Fruit fly (Drosophila melanogaster) whole organism, embryonic: ENCODE results near the gene CG7766.

ENCODE experiments used
- Atf3 ChIP-seq: fragments of 200-800 bp; sonication (Bioruptor generic); optimal IDR thresholded peaks from 3 replicates; lab custom pipeline; 2016; ENCODE audit warnings: missing biosample characterization, missing genetic modification characterization
- Atf6 ChIP-seq: fragments of 200-800 bp; sonication (Bioruptor generic); IDR thresholded peaks from 2 replicates; pipeline ENCODE4 v1.3.6; 2022; ENCODE audit warnings: missing biosample characterization, missing genetic modification characterization
- Bdp1 ChIP-seq: fragments of 200-800 bp; sonication (Bioruptor generic); optimal IDR thresholded peaks from 3 replicates; lab custom pipeline; 2016; ENCODE audit warnings: missing biosample characterization, missing genetic modification characterization
- CG10147 ChIP-seq: fragments of 200-800 bp; sonication (Bioruptor generic); optimal IDR thresholded peaks from 2 replicates; lab custom pipeline; 2019; ENCODE audit warnings: missing biosample characterization, mild to moderate bottlenecking, missing genetic modification characterization, moderate library complexity
- CG11085 ChIP-seq: fragments of 200-800 bp; sonication (Bioruptor generic); IDR thresholded peaks from 2 replicates; pipeline ENCODE4 v1.3.6; 2022; ENCODE audit warnings: missing biosample characterization, missing genetic modification characterization
- CG11456 ChIP-seq: fragments of 200-800 bp; sonication (Bioruptor generic); IDR thresholded peaks from 3 replicates; pipeline ENCODE4 v1.3.6; 2022; ENCODE audit warnings: missing biosample characterization, missing genetic modification characterization
- CG11695 ChIP-seq: fragments of 200-800 bp; sonication (Bioruptor generic); IDR thresholded peaks from 3 replicates; pipeline ENCODE4 v1.3.6; 2022; ENCODE audit warnings: missing biosample characterization, missing genetic modification characterization
- CG14014 ChIP-seq: fragments of 200-800 bp; sonication (Bioruptor generic); IDR thresholded peaks from 2 replicates; pipeline ENCODE4 v1.3.6; 2022; ENCODE audit warnings: missing biosample characterization, missing genetic modification characterization
- CG14965 ChIP-seq: fragments of 200-800 bp; sonication (Bioruptor generic); optimal IDR thresholded peaks from 2 replicates; lab custom pipeline; 2016; ENCODE audit warnings: missing biosample characterization, missing genetic modification characterization, borderline replicate concordance
- CG1603 ChIP-seq: fragments of 200-800 bp; sonication (Bioruptor generic); optimal IDR thresholded peaks from 2 replicates; lab custom pipeline; 2019; ENCODE audit warnings: missing biosample characterization, mild to moderate bottlenecking, missing genetic modification characterization, moderate library complexity
- CG18476 ChIP-seq: fragments of 200-800 bp; sonication (Bioruptor generic); optimal IDR thresholded peaks from 2 replicates; lab custom pipeline; 2016; ENCODE audit warnings: missing biosample characterization, mild to moderate bottlenecking, missing genetic modification characterization
- CG18619 ChIP-seq: fragments of 200-800 bp; sonication (Bioruptor generic); optimal IDR thresholded peaks from 3 replicates; lab custom pipeline; 2017; ENCODE audit warnings: missing biosample characterization, mild to moderate bottlenecking, missing genetic modification characterization
- CG2875 ChIP-seq: fragments of 200-800 bp; sonication (Bioruptor generic); optimal IDR thresholded peaks from 2 replicates; lab custom pipeline; 2017; ENCODE audit warnings: missing biosample characterization, mild to moderate bottlenecking, missing genetic modification characterization, missing genetic modification reagents
- CG2889 ChIP-seq: fragments of 200-800 bp; sonication (Bioruptor generic); IDR thresholded peaks from 3 replicates; pipeline ENCODE4 v1.3.6; 2022; ENCODE audit warnings: missing biosample characterization, missing genetic modification characterization
- CG30020 ChIP-seq: fragments of 200-800 bp; optimal IDR thresholded peaks from 2 replicates; lab custom pipeline; 2019; ENCODE audit warnings: missing biosample characterization, mild to moderate bottlenecking, missing genetic modification characterization, moderate library complexity
- CG31388 ChIP-seq: fragments of 200-800 bp; sonication (Bioruptor generic); optimal IDR thresholded peaks from 2 replicates; lab custom pipeline; 2016; ENCODE audit warnings: missing biosample characterization, missing genetic modification characterization
- CG3163 ChIP-seq: fragments of 200-800 bp; sonication (Bioruptor generic); optimal IDR thresholded peaks from 3 replicates; lab custom pipeline; 2016; ENCODE audit warnings: missing biosample characterization, missing genetic modification characterization
- CG32532 ChIP-seq: fragments of 200-800 bp; sonication (Bioruptor generic); IDR thresholded peaks from 2 replicates; pipeline ENCODE4 v1.3.6; 2022; ENCODE audit warnings: missing biosample characterization, missing genetic modification characterization
- CG33213 ChIP-seq: fragments of 200-800 bp; sonication (Bioruptor generic); optimal IDR thresholded peaks from 3 replicates; lab custom pipeline; 2016; ENCODE audit warnings: missing biosample characterization, missing genetic modification characterization
- CG7357 ChIP-seq: fragments of 200-800 bp; sonication (Bioruptor generic); IDR thresholded peaks from 3 replicates; pipeline ENCODE4 v1.3.6; 2022; ENCODE audit warnings: missing biosample characterization, missing genetic modification characterization
- CG7786 ChIP-seq: fragments of 200-800 bp; sonication (Bioruptor generic); optimal IDR thresholded peaks from 2 replicates; lab custom pipeline; 2016; ENCODE audit warnings: missing biosample characterization, missing genetic modification characterization
- CG7839 ChIP-seq: fragments of 200-800 bp; sonication (Bioruptor generic); optimal IDR thresholded peaks from 3 replicates; lab custom pipeline; 2018; ENCODE audit warnings: missing biosample characterization, mild to moderate bottlenecking, missing genetic modification characterization, moderate library complexity
- CG8290 ChIP-seq, 3 experiments: fragments of 200-800 bp; sonication (Bioruptor generic); optimal IDR thresholded peaks; 2 replicates each; lab custom pipeline; 2016 to 2019; ENCODE audit warnings: missing biosample characterization in 3 of 3, missing genetic modification characterization in 3 of 3, mild to moderate bottlenecking in 2 of 3, moderate library complexity in 1 of 3
- Dek ChIP-seq: fragments of 200-800 bp; sonication (Bioruptor generic); optimal IDR thresholded peaks from 3 replicates; lab custom pipeline; 2019; ENCODE audit warnings: missing biosample characterization, mild to moderate bottlenecking, missing genetic modification characterization, moderate library complexity
- Dref ChIP-seq: fragments of 200-800 bp; sonication (Bioruptor generic); IDR thresholded peaks from 2 replicates; pipeline ENCODE4 v1.3.6; 2022; ENCODE audit warnings: missing biosample characterization, missing genetic modification characterization
- Gsc ChIP-seq: fragments of 200-800 bp; sonication (Bioruptor generic); IDR thresholded peaks from 2 replicates; pipeline ENCODE4 v1.3.6; 2022; ENCODE audit warnings: missing biosample characterization, missing genetic modification characterization
- Gug ChIP-seq: fragments of 200-800 bp; sonication (Bioruptor generic); IDR thresholded peaks from 4 replicates; pipeline ENCODE4 v1.3.6; 2022; ENCODE audit warnings: missing biosample characterization, missing genetic modification characterization
- Hmr ChIP-seq: fragments of 200-800 bp; sonication (Bioruptor generic); optimal IDR thresholded peaks from 3 replicates; lab custom pipeline; 2017; ENCODE audit warnings: mild to moderate bottlenecking, missing biosample characterization, missing genetic modification reagents, missing genetic modification characterization
- Hr3 ChIP-seq: fragments of 200-800 bp; sonication (Bioruptor generic); optimal IDR thresholded peaks from 3 replicates; lab custom pipeline; 2016; ENCODE audit warnings: missing biosample characterization, missing genetic modification characterization
- Max ChIP-seq: fragments of 200-800 bp; sonication (Bioruptor generic); optimal IDR thresholded peaks from 2 replicates; lab custom pipeline; 2016; ENCODE audit warnings: missing biosample characterization, mild to moderate bottlenecking, missing genetic modification characterization
- NFAT ChIP-seq: fragments of 200-800 bp; sonication (Bioruptor generic); IDR thresholded peaks from 2 replicates; pipeline ENCODE4 v1.3.6; 2022; ENCODE audit warnings: missing biosample characterization, missing genetic modification characterization
- Tbp ChIP-seq: fragments of >200 bp; optimal IDR thresholded peaks from 2 replicates; lab custom pipeline; 2018; ENCODE audit warnings: missing biosample characterization, missing genetic modification characterization
- Trl ChIP-seq, 3 experiments: fragments of >200 bp in 2 of 3; fragments of 200-800 bp in 1 of 3; sonication (Bioruptor generic) in 1 of 3; optimal IDR thresholded peaks; 2 replicates in 1 of 3; 3 replicates in 2 of 3; lab custom pipeline; 2016 to 2017; ENCODE audit warnings: missing biosample characterization in 1 of 3, missing genetic modification characterization in 1 of 3
- cwo ChIP-seq: fragments of 200-800 bp; sonication (Bioruptor generic); optimal IDR thresholded peaks from 3 replicates; lab custom pipeline; 2017; ENCODE audit warnings: missing biosample characterization, missing genetic modification characterization, mild to moderate bottlenecking, moderate library complexity, missing genetic modification reagents
- dm ChIP-seq: fragments of 200-800 bp; sonication (Bioruptor generic); optimal IDR thresholded peaks from 3 replicates; lab custom pipeline; 2016; ENCODE audit warnings: missing biosample characterization, missing genetic modification characterization
- dmrt99B ChIP-seq: fragments of 200-800 bp; sonication (Bioruptor generic); optimal IDR thresholded peaks from 2 replicates; lab custom pipeline; 2018; ENCODE audit warnings: missing biosample characterization, mild to moderate bottlenecking, missing genetic modification characterization, moderate library complexity
- ems ChIP-seq: fragments of 200-800 bp; sonication (Bioruptor generic); optimal IDR thresholded peaks from 3 replicates; lab custom pipeline; 2016; ENCODE audit warnings: missing biosample characterization, missing genetic modification characterization
- eve ChIP-seq, 2 experiments: fragments of >200 bp; optimal IDR thresholded peaks; 2 replicates each; lab custom pipeline; 2017; ENCODE audit warnings: missing biosample characterization in 2 of 2, missing genetic modification characterization in 2 of 2
- jing ChIP-seq: fragments of 200-800 bp; sonication (Bioruptor generic); optimal IDR thresholded peaks from 2 replicates; lab custom pipeline; 2018; ENCODE audit warnings: missing biosample characterization, mild to moderate bottlenecking, missing genetic modification characterization
- jumu ChIP-seq: fragments of 200-800 bp; sonication (Bioruptor generic); optimal IDR thresholded peaks from 3 replicates; lab custom pipeline; 2016; ENCODE audit warnings: missing biosample characterization, missing genetic modification characterization
- lola ChIP-seq, 3 experiments: fragments of >200 bp in 2 of 3; fragments of 200-800 bp in 1 of 3; sonication (Bioruptor generic) in 1 of 3; optimal IDR thresholded peaks; 2 replicates each; lab custom pipeline; 2017 to 2019; ENCODE audit warnings: missing biosample characterization in 3 of 3, missing genetic modification characterization in 3 of 3, mild to moderate bottlenecking in 1 of 3, moderate library complexity in 1 of 3
- nerfin-1 ChIP-seq: fragments of 200-800 bp; sonication (Bioruptor generic); optimal IDR thresholded peaks from 3 replicates; lab custom pipeline; 2019; ENCODE audit warnings: missing biosample characterization, mild to moderate bottlenecking, missing genetic modification characterization, moderate library complexity
- pan ChIP-seq, 4 experiments: fragments of >200 bp in 3 of 4; fragments of 200-800 bp in 1 of 4; sonication (Bioruptor generic) in 1 of 4; optimal IDR thresholded peaks in 3 of 4; IDR thresholded peaks in 1 of 4; 2 replicates each; pipeline versions ENCODE4 v1.3.6 to Lab custom; 2017 to 2022; ENCODE audit warnings: missing biosample characterization in 2 of 4, missing genetic modification characterization in 2 of 4, mixed read lengths in 1 of 4
- pum ChIP-seq: fragments of 200-800 bp; sonication (Bioruptor generic); optimal IDR thresholded peaks from 2 replicates; lab custom pipeline; 2016; ENCODE audit warnings: missing biosample characterization, missing genetic modification characterization
- repo ChIP-seq: fragments of 200-800 bp; sonication (Bioruptor generic); optimal IDR thresholded peaks from 2 replicates; lab custom pipeline; 2016; ENCODE audit warnings: missing biosample characterization, missing genetic modification characterization
- sob ChIP-seq: fragments of 200-800 bp; sonication (Bioruptor generic); IDR thresholded peaks from 2 replicates; pipeline ENCODE4 v1.3.6; 2022; ENCODE audit warnings: missing biosample characterization, missing genetic modification characterization
- tgo ChIP-seq: fragments of 200-800 bp; sonication (Bioruptor generic); IDR thresholded peaks from 3 replicates; pipeline ENCODE4 v1.3.6; 2022; ENCODE audit warnings: missing biosample characterization, missing genetic modification characterization
- ttk ChIP-seq: fragments of 200-800 bp; sonication (Bioruptor generic); IDR thresholded peaks from 2 replicates; pipeline ENCODE4 v2.1.2; 2022; ENCODE audit warnings: missing biosample characterization, missing genetic modification characterization
- twi ChIP-seq: fragments of 200-800 bp; optimal IDR thresholded peaks from 2 replicates; lab custom pipeline; 2019; ENCODE audit warnings: missing biosample characterization, mild to moderate bottlenecking, missing genetic modification characterization, moderate library complexity
- zfh1 ChIP-seq: fragments of 200-800 bp; sonication (Bioruptor generic); IDR thresholded peaks from 3 replicates; pipeline ENCODE4 v1.3.6; 2022; ENCODE audit warnings: missing biosample characterization, missing genetic modification characterization

CG7766 gene

dm6 chrX:9062665-9063064 is 40.9 kb downstream of the CG7766 start (continued):
- TF ChIP-seq CG1603 (tag; lab: Kevin White, UChicago) (no peak), Max (no peak), Bdp1 (no peak), pan (optimal IDR thresholded peaks at IDR 0.05; lab: Kevin White, UChicago) (no peak), pan (GFP tag; optimal IDR thresholded peaks at IDR 0.05 in 1 of 2, IDR thresholded peaks at IDR 0.05 in 1 of 2) (peak in 1 of 2 experiments; percentile 31), CG8290 (GFP tag; optimal IDR thresholded peaks at IDR 0.05; lab: Kevin White, UChicago) (no peak), CG8290 (tag; optimal IDR thresholded peaks at IDR 0.05; lab: Kevin White, UChicago) (no peak), dm (no peak), CG2875 (no peak), CG10147 (GFP tag; lab: Kevin White, UChicago) (no peak), Dref (no peak), zfh1 (GFP tag; lab: Robert Waterston, UW) (0 out of 3 replicates have a peak, but pooled peaks have one; percentile 18), CG11456 (peak; percentile 50; the same call in 1 of the 3 replicates), eve (GFP tag; optimal IDR thresholded peaks at IDR 0.05; lab: Kevin White, UChicago) (no peak), Gug (no peak), Hmr (GFP tag; lab: Kevin White, UChicago) (peak; percentile 3), ttk (0 out of 2 replicates have a peak, but pooled peaks have one; percentile 7), jumu (GFP tag; lab: Kevin White, UChicago) (no peak), ems (no peak), Atf6 (peak; percentile 53; the same call in 1 of the 2 replicates), Gsc (no peak), CG3163 (no peak), CG14014 (no peak), CG30020 (no peak), Dek (tag; lab: Kevin White, UChicago) (peak; percentile 10), twi (tag; lab: Kevin White, UChicago) (no peak), Hr3 (GFP tag; lab: Kevin White, UChicago) (no peak), CG7786 (GFP tag; lab: Kevin White, UChicago) (no peak), CG7357 (peak; percentile 25; the same call in 1 of the 3 replicates), jing (GFP tag; lab: Kevin White, UChicago) (no peak), CG11085 (GFP tag; lab: Robert Waterston, UW) (0 out of 2 replicates have a peak, but pooled peaks have one; percentile 33), CG18619 (peak; percentile 21), repo (GFP tag; lab: Kevin White, UChicago) (no peak), nerfin-1 (tag; lab: Kevin White, UChicago) (no peak), Atf3 (no peak), CG14965 (GFP tag; lab: Kevin White, UChicago) (no peak), CG7839 (tag; lab: Kevin White, UChicago) (peak; percentile 54), sob (peak; percentile 53), Tbp (GFP tag; lab: Kevin White, UChicago) (no peak), NFAT (peak; percentile 34; the same call in 1 of the 2 replicates), lola (GFP tag; optimal IDR thresholded peaks at IDR 0.05; lab: Kevin White, UChicago) (no peak), cwo (GFP tag; lab: Kevin White, UChicago) (no peak), tgo (GFP tag; lab: Robert Waterston, UW) (peak; percentile 60), CG11695 (GFP tag; lab: Robert Waterston, UW) (peak; percentile 38; the same call in 1 of the 3 replicates), dmrt99B (tag; lab: Kevin White, UChicago) (peak; percentile 41), CG32532 (GFP tag; lab: Robert Waterston, UW) (peak; percentile 49; the same call in 1 of the 2 replicates), CG33213 (GFP tag; lab: Kevin White, UChicago) (no peak), Trl (optimal IDR thresholded peaks at IDR 0.05; lab: Kevin White, UChicago) (no peak), Trl (GFP tag; optimal IDR thresholded peaks at IDR 0.05; lab: Kevin White, UChicago) (no peak), pum (GFP tag; lab: Kevin White, UChicago) (no peak), CG31388 (GFP tag; lab: Kevin White, UChicago) (no peak), CG18476 (GFP tag; lab: Kevin White, UChicago) (no peak), CG2889 (GFP tag; lab: Robert Waterston, UW) (no peak)
